Fruit fly (Drosophila melanogaster): ENCODE measurements around the gene CG8360.

DNA sequence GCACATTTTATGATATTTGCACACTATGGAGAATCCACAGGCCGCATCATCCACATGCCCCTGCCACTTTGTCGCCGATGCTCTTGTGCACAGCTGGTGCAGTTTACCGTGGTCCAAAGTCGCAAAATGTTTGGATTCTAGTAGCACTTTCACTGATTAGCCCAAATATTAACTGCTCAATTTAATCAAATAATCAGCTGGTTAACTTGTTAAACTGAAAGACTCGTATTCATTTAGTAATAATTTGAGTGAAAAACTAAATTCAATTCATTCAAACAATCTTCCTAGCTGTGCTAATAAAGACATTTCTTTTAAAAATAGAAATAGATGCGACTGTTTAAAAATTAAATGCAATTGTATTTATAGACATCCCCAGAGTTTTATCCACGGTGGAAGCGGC is 44.7 kb upstream of the CG8360 start:
- TF ChIP-seq usp (GFP tag; optimal IDR thresholded peaks at IDR 0.05) = no peak
- TF ChIP-seq OdsH (GFP tag; optimal IDR thresholded peaks at IDR 0.05) = no peak
- TF ChIP-seq ey (GFP tag; optimal IDR thresholded peaks at IDR 0.05) = no peak
- TF ChIP-seq Hnf4 (GFP tag; optimal IDR thresholded peaks at IDR 0.05) = no peak
- no peak for TF ChIP-seq fru (GFP tag; optimal IDR thresholded peaks at IDR 0.05)
- no peak for TF ChIP-seq psq (GFP tag; optimal IDR thresholded peaks at IDR 0.05)
- no peak for TF ChIP-seq Myc (optimal IDR thresholded peaks at IDR 0.05)
- TF ChIP-seq dmrt93B (GFP tag; optimal IDR thresholded peaks at IDR 0.05) = no peak
- TF ChIP-seq dl (GFP tag; optimal IDR thresholded peaks at IDR 0.05; ENCODE audit: insufficient read depth in 1 of 2, partially characterized antibody in 2 of 2) = no peak
- no peak for TF ChIP-seq Dif (GFP tag; optimal IDR thresholded peaks at IDR 0.05; ENCODE audit: partially characterized antibody)
- no peak for TF ChIP-seq tai (GFP tag; optimal IDR thresholded peaks at IDR 0.05)
- no peak for TF ChIP-seq HLH106 (tag; optimal IDR thresholded peaks at IDR 0.05)

All from whole organism, wandering third instar larva.